Fruit fly (Drosophila melanogaster): ENCODE results near the gene CG8036.

Gene CG8036

dm6 chr3R:8722962-8723548, 55.4 kb downstream of the CG8036 start, which contains the start of gene nom:
Gene nom, plus strand, starts transcription at chr3R:8723174.
- no peak for TF ChIP-seq cnc (optimal IDR thresholded peaks at IDR 0.05)
- peak; percentile 58 for TF ChIP-seq tj (GFP tag; optimal IDR thresholded peaks at IDR 0.05)

All from whole organism, adult.